Worm (Caenorhabditis elegans) whole organism, L3 larva: ENCODE measurements around the gene mrps-23.

Experiments
- R02D3.7 ChIP-seq: fragments of 150-350 bp; optimal IDR thresholded peaks from 2 replicates; lab custom pipeline; 2014; ENCODE audit warnings: missing biosample characterization, missing genetic modification characterization
- aly-2 ChIP-seq: fragments of 150-350 bp; optimal IDR thresholded peaks from 2 replicates; lab custom pipeline; 2014; ENCODE audit warnings: missing biosample characterization, missing genetic modification characterization
- ceh-16 ChIP-seq: sonication (generic microtip); optimal IDR thresholded peaks from 2 replicates; lab custom pipeline; 2017; ENCODE audit warnings: missing biosample characterization, missing genetic modification characterization
- ceh-28 ChIP-seq: fragments of 150-350 bp; optimal IDR thresholded peaks from 2 replicates; lab custom pipeline; 2014; ENCODE audit warnings: missing biosample characterization, missing genetic modification reagents, missing genetic modification characterization
- ceh-82 ChIP-seq: fragments of 150-350 bp; optimal IDR thresholded peaks from 2 replicates; lab custom pipeline; 2014; ENCODE audit warnings: missing biosample characterization, missing genetic modification characterization
- ceh-9 ChIP-seq: sonication (generic microtip); optimal IDR thresholded peaks from 2 replicates; lab custom pipeline; 2018; ENCODE audit warnings: missing biosample characterization, missing genetic modification characterization
- daf-12 ChIP-seq: fragments of 150-350 bp; optimal IDR thresholded peaks from 2 replicates; lab custom pipeline; 2014; ENCODE audit warnings: missing biosample characterization, missing genetic modification reagents, missing genetic modification characterization
- egl-27 ChIP-seq: sonication (generic microtip); optimal IDR thresholded peaks from 4 replicates; lab custom pipeline; 2017; ENCODE audit warnings: missing biosample characterization, missing genetic modification reagents, missing genetic modification characterization
- egl-5 ChIP-seq: fragments of 150-350 bp; optimal IDR thresholded peaks from 2 replicates; lab custom pipeline; 2017; ENCODE audit warnings: missing biosample characterization, missing genetic modification reagents, missing genetic modification characterization, inconsistent platforms
- elt-1 ChIP-seq: fragments of 150-350 bp; optimal IDR thresholded peaks from 2 replicates; lab custom pipeline; 2014; ENCODE audit warnings: missing biosample characterization, missing genetic modification characterization
- elt-2 ChIP-seq: sonication (generic microtip); optimal IDR thresholded peaks from 2 replicates; lab custom pipeline; 2016; ENCODE audit warnings: missing genetic modification reagents, mild to moderate bottlenecking, missing genetic modification characterization, missing compliant biosample characterization
- elt-3 ChIP-seq, 3 experiments: fragments of 150-350 bp in 1 of 3; sonication (generic microtip) in 2 of 3; optimal IDR thresholded peaks; 2 replicates in 2 of 3; 4 replicates in 1 of 3; lab custom pipeline; 2014 to 2017; ENCODE audit warnings: missing biosample characterization in 3 of 3, missing genetic modification characterization in 3 of 3
- eor-1 ChIP-seq, 2 experiments: fragments of 150-350 bp; optimal IDR thresholded peaks; 2 replicates each; lab custom pipeline; 2014 to 2018; ENCODE audit warnings: missing biosample characterization in 2 of 2, missing genetic modification characterization in 2 of 2
- fkh-10 ChIP-seq: sonication (generic microtip); optimal IDR thresholded peaks from 2 replicates; lab custom pipeline; 2017; ENCODE audit warnings: missing biosample characterization, missing genetic modification reagents, missing genetic modification characterization
- fkh-2 ChIP-seq: fragments of 150-350 bp; optimal IDR thresholded peaks from 2 replicates; lab custom pipeline; 2014; ENCODE audit warnings: missing biosample characterization, missing genetic modification reagents, missing genetic modification characterization
- fos-1 ChIP-seq: fragments of 150-350 bp; optimal IDR thresholded peaks from 2 replicates; lab custom pipeline; 2014; ENCODE audit warnings: missing biosample characterization, missing genetic modification characterization
- hmg-11 ChIP-seq: sonication (generic microtip); optimal IDR thresholded peaks from 2 replicates; lab custom pipeline; 2016; ENCODE audit warnings: missing genetic modification characterization, missing compliant biosample characterization
- jun-1 ChIP-seq: fragments of 150-350 bp; optimal IDR thresholded peaks from 2 replicates; lab custom pipeline; 2014; ENCODE audit warnings: missing biosample characterization, missing genetic modification reagents, missing genetic modification characterization
- lin-15B ChIP-seq: fragments of 150-350 bp; optimal IDR thresholded peaks from 2 replicates; lab custom pipeline; 2014; ENCODE audit warnings: missing biosample characterization, missing genetic modification characterization
- lin-39 ChIP-seq: fragments of 150-350 bp; optimal IDR thresholded peaks from 2 replicates; lab custom pipeline; 2018; ENCODE audit warnings: missing biosample characterization, missing genetic modification reagents, missing genetic modification characterization
- lsy-12 ChIP-seq: sonication (generic microtip); optimal IDR thresholded peaks from 2 replicates; lab custom pipeline; 2016; ENCODE audit warnings: mild to moderate bottlenecking, missing genetic modification characterization, missing compliant biosample characterization
- nfya-1 ChIP-seq: sonication (generic microtip); optimal IDR thresholded peaks from 2 replicates; lab custom pipeline; 2017; ENCODE audit warnings: missing genetic modification characterization, mild to moderate bottlenecking, missing compliant biosample characterization, antibody characterized with exemption, moderate library complexity; ENCODE audit not compliant: insufficient read depth
- nhr-11 ChIP-seq: fragments of 150-350 bp; optimal IDR thresholded peaks from 2 replicates; lab custom pipeline; 2014; ENCODE audit warnings: missing biosample characterization, missing genetic modification characterization
- nhr-12 ChIP-seq: fragments of 150-350 bp; optimal IDR thresholded peaks from 2 replicates; lab custom pipeline; 2014; ENCODE audit warnings: missing biosample characterization, missing genetic modification characterization
- nhr-23 ChIP-seq: fragments of 150-350 bp; optimal IDR thresholded peaks from 2 replicates; lab custom pipeline; 2014; ENCODE audit warnings: missing biosample characterization, missing genetic modification reagents, missing genetic modification characterization
- nhr-237 ChIP-seq: fragments of 150-350 bp; optimal IDR thresholded peaks from 2 replicates; lab custom pipeline; 2014; ENCODE audit warnings: missing biosample characterization, missing genetic modification characterization
- nhr-25 ChIP-seq: sonication (generic microtip); optimal IDR thresholded peaks from 2 replicates; lab custom pipeline; 2017; ENCODE audit warnings: missing biosample characterization, missing genetic modification characterization
- nhr-43 ChIP-seq: sonication (generic microtip); optimal IDR thresholded peaks from 2 replicates; lab custom pipeline; 2016; ENCODE audit warnings: mild to moderate bottlenecking, missing genetic modification characterization, missing compliant biosample characterization; ENCODE audit not compliant: poor library complexity, severe bottlenecking
- nhr-76 ChIP-seq: fragments of 150-350 bp; sonication (generic microtip); optimal IDR thresholded peaks from 5 replicates; lab custom pipeline; 2014; ENCODE audit warnings: missing biosample characterization, missing genetic modification characterization
- nhr-77 ChIP-seq: fragments of 150-350 bp; optimal IDR thresholded peaks from 2 replicates; lab custom pipeline; 2014; ENCODE audit warnings: missing biosample characterization, missing genetic modification characterization
- pha-4 ChIP-seq: fragments of 150-350 bp; optimal IDR thresholded peaks from 2 replicates; lab custom pipeline; 2014; ENCODE audit warnings: missing biosample characterization, missing genetic modification reagents, missing genetic modification characterization
- pqm-1 ChIP-seq: fragments of 150-350 bp; optimal IDR thresholded peaks from 2 replicates; lab custom pipeline; 2017; ENCODE audit warnings: missing biosample characterization, missing genetic modification characterization, inconsistent platforms
- skn-1 ChIP-seq: fragments of 150-350 bp; optimal IDR thresholded peaks from 2 replicates; lab custom pipeline; 2014; ENCODE audit warnings: missing biosample characterization, missing genetic modification characterization
- snpc-4 ChIP-seq: fragments of 150-350 bp; optimal IDR thresholded peaks from 2 replicates; lab custom pipeline; 2014; ENCODE audit warnings: missing biosample characterization, missing genetic modification characterization
- tbx-2 ChIP-seq: sonication (generic microtip); optimal IDR thresholded peaks from 2 replicates; lab custom pipeline; 2016; ENCODE audit warnings: mild to moderate bottlenecking, missing genetic modification characterization, missing compliant biosample characterization
- unc-39 ChIP-seq: sonication (generic microtip); optimal IDR thresholded peaks from 4 replicates; lab custom pipeline; 2017; ENCODE audit warnings: missing biosample characterization, missing genetic modification characterization
- zag-1 ChIP-seq: fragments of 150-350 bp; optimal IDR thresholded peaks from 2 replicates; lab custom pipeline; 2014; ENCODE audit warnings: missing biosample characterization, missing genetic modification characterization
- ztf-11 ChIP-seq: fragments of 150-350 bp; optimal IDR thresholded peaks from 2 replicates; lab custom pipeline; 2014; ENCODE audit warnings: missing biosample characterization, missing genetic modification characterization
- ztf-4 ChIP-seq: fragments of 150-350 bp; optimal IDR thresholded peaks from 2 replicates; lab custom pipeline; 2014; ENCODE audit warnings: missing biosample characterization, missing genetic modification characterization

Gene mrps-23

ce11 chrIII:9525252-9525651, 1.8 kb upstream of the mrps-23 start, which contains the start of gene trpp-3:
TSS of gene trpp-3 (plus strand) at chrIII:9525552.
- TF ChIP-seq egl-27 (no peak), tbx-2 (tag; lab: Kevin White, UChicago) (no peak), lin-39 (tag; lab: Kevin White, UChicago) (no peak), aly-2 (tag; lab: Kevin White, UChicago) (no peak), daf-12 (tag; lab: Kevin White, UChicago) (no peak), zag-1 (tag; lab: Kevin White, UChicago) (no peak), nhr-237 (no peak), ztf-11 (no peak), pha-4 (no peak), lin-15B (tag; lab: Kevin White, UChicago) (no peak), nhr-76 (tag; lab: Kevin White, UChicago) (no peak), fkh-2 (tag; lab: Kevin White, UChicago) (no peak), skn-1 (tag; lab: Kevin White, UChicago) (no peak), ztf-4 (tag; lab: Kevin White, UChicago) (no peak), hmg-11 (no peak), elt-2 (tag; lab: Kevin White, UChicago) (no peak), elt-3 (tag; optimal IDR thresholded peaks at IDR 0.05; lab: Kevin White, UChicago) (no peak)

ce11 chrIII:9521410-9522090, 1.9 kb downstream of the mrps-23 start, which contains the start of the genes clu-1 and prp-40:
TSS of gene clu-1 (minus strand) at chrIII:9521460.
TSS of gene prp-40 (plus strand) at chrIII:9522075.
- no peak for TF ChIP-seq ceh-16
- TF ChIP-seq nhr-23 (tag; lab: Kevin White, UChicago): peak; percentile 93
- peak; percentile 63 for TF ChIP-seq nhr-11
- peak; percentile 90 for TF ChIP-seq lin-39 (tag; lab: Kevin White, UChicago)
- peak; percentile 62 for TF ChIP-seq tbx-2 (tag; lab: Kevin White, UChicago)
- TF ChIP-seq nhr-77 (tag; lab: Kevin White, UChicago): no peak
- TF ChIP-seq hmg-11: peak; percentile 83
- TF ChIP-seq unc-39 (tag; lab: Kevin White, UChicago): no peak
- no peak for TF ChIP-seq nhr-237
- TF ChIP-seq ztf-11: no peak
- TF ChIP-seq nhr-25 (tag; lab: Kevin White, UChicago): peak; percentile 92
- peak; percentile 36 for TF ChIP-seq elt-1
- peak; percentile 77 for TF ChIP-seq R02D3.7
- TF ChIP-seq nhr-43 (tag; lab: Kevin White, UChicago): peak; percentile 75
- peak; percentile 76 for TF ChIP-seq ceh-28
- peak; percentile 57 for TF ChIP-seq ceh-82
- TF ChIP-seq zag-1 (tag; lab: Kevin White, UChicago): peak; percentile 35
- TF ChIP-seq ztf-4 (tag; lab: Kevin White, UChicago): peak; percentile 50
- peak; percentile 72 for TF ChIP-seq egl-5 (tag; lab: Kevin White, UChicago)
- TF ChIP-seq nfya-1: peak; percentile 91
- peak; percentile 56 for TF ChIP-seq skn-1 (tag; lab: Kevin White, UChicago)
- peak; percentile 71 for TF ChIP-seq egl-27
- peak; percentile 74 for TF ChIP-seq pqm-1 (tag; lab: Kevin White, UChicago)
- TF ChIP-seq snpc-4 (tag; lab: Kevin White, UChicago): peak; percentile 90
- no peak for TF ChIP-seq fkh-2 (tag; lab: Kevin White, UChicago)
- peak; percentile 69 for TF ChIP-seq fkh-10 (GFP tag; lab: Kevin White, UChicago)
- no peak for TF ChIP-seq aly-2 (tag; lab: Kevin White, UChicago)
- TF ChIP-seq jun-1: peak; percentile 80
- peak; percentile 98 for TF ChIP-seq lin-15B (tag; lab: Kevin White, UChicago)
- peak; percentile 80 for TF ChIP-seq lsy-12
- TF ChIP-seq nhr-76 (tag; lab: Kevin White, UChicago): no peak
- peak; percentile 69 for TF ChIP-seq elt-2 (tag; lab: Kevin White, UChicago)
- TF ChIP-seq pha-4: peak; percentile 93
- no peak for TF ChIP-seq fos-1 (tag; lab: Kevin White, UChicago)
- no peak for TF ChIP-seq ceh-9 (tag; lab: Kevin White, UChicago)

- TF ChIP-seq nhr-12 (tag; lab: Kevin White, UChicago) (no peak), eor-1 (tag; optimal IDR thresholded peaks at IDR 0.05; lab: Kevin White, UChicago) (no peak), unc-39 (tag; lab: Kevin White, UChicago) (no peak)
Observed at ce11 chrIII:9516148-9516547, 7.3 kb downstream of the mrps-23 start, which contains the start of gene F55H2.7. TSS of gene F55H2.7 (minus strand) at chrIII:9516248.
